Worm (Caenorhabditis elegans): Measurements from ENCODE around the gene mlt-10.
"Not testable (repeated sequence)": the region's sequence is repeated elsewhere in the genome, so short reads cannot be mapped to it uniquely, and the experiment has no call there.

The mlt-10 gene

ce11 chrII:535226-535625 is 11.3 kb upstream of the mlt-10 start, which contains the start of gene T27A1.3:
T27A1.3 (plus strand) TSS chrII:535526.
- not testable (repeated sequence) for TF ChIP-seq med-1 (GFP tag; optimal IDR thresholded peaks at IDR 0.05; ENCODE audit: insufficient read depth); cog-1 (tag; optimal IDR thresholded peaks at IDR 0.05); flt-1 (GFP tag; IDR thresholded peaks at IDR 0.05)

- no peak for TF ChIP-seq ref-1 (GFP tag; conservative IDR thresholded peaks at IDR 0.05)
- no peak for TF ChIP-seq klf-2 (GFP tag; conservative IDR thresholded peaks at IDR 0.05)
- no peak for TF ChIP-seq flt-1 (GFP tag; IDR thresholded peaks at IDR 0.05)
- TF ChIP-seq med-1 (GFP tag; optimal IDR thresholded peaks at IDR 0.05; ENCODE audit: insufficient read depth): no peak
- TF ChIP-seq ztf-23 (GFP tag; IDR thresholded peaks at IDR 0.05): no peak
- no peak for TF ChIP-seq tab-1 (GFP tag; IDR thresholded peaks at IDR 0.05)
- no peak for TF ChIP-seq ztf-29 (GFP tag; IDR thresholded peaks at IDR 0.05)
- no peak for TF ChIP-seq T22C8.4 (GFP tag; IDR thresholded peaks at IDR 0.05)
- no peak for TF ChIP-seq cog-1 (tag; optimal IDR thresholded peaks at IDR 0.05)
Observed at ce11 chrII:536775-537174, 9.7 kb upstream of the mlt-10 start, which contains the start of gene T27A1.2. T27A1.2 (minus strand) TSS chrII:536875.

- 0 out of 2 replicates have a peak, but pooled peaks have one; percentile 14 for TF ChIP-seq flt-1 (GFP tag; IDR thresholded peaks at IDR 0.05)
- no peak for TF ChIP-seq ztf-29 (GFP tag; IDR thresholded peaks at IDR 0.05)
Observed at ce11 chrII:542416-542815, 4.1 kb upstream of the mlt-10 start.

ce11 chrII:549501-549900 is 3.0 kb downstream of the mlt-10 start:
- no peak for TF ChIP-seq ztf-23 (GFP tag; IDR thresholded peaks at IDR 0.05)
- TF ChIP-seq ztf-29 (GFP tag; IDR thresholded peaks at IDR 0.05): no peak
- TF ChIP-seq T22C8.4 (GFP tag; IDR thresholded peaks at IDR 0.05): no peak
- no peak for TF ChIP-seq flt-1 (GFP tag; IDR thresholded peaks at IDR 0.05)
- TF ChIP-seq klf-2 (GFP tag; conservative IDR thresholded peaks at IDR 0.05): no peak
- no peak for TF ChIP-seq cog-1 (tag; optimal IDR thresholded peaks at IDR 0.05)
- no peak for TF ChIP-seq med-1 (GFP tag; optimal IDR thresholded peaks at IDR 0.05; ENCODE audit: insufficient read depth)
- TF ChIP-seq tab-1 (GFP tag; IDR thresholded peaks at IDR 0.05): no peak
- no peak for TF ChIP-seq ref-1 (GFP tag; conservative IDR thresholded peaks at IDR 0.05)

- TF ChIP-seq ztf-29 (GFP tag; IDR thresholded peaks at IDR 0.05) (no peak), klf-2 (GFP tag; conservative IDR thresholded peaks at IDR 0.05) (no peak), tab-1 (GFP tag; IDR thresholded peaks at IDR 0.05) (no peak), ref-1 (GFP tag; conservative IDR thresholded peaks at IDR 0.05) (no peak), med-1 (GFP tag; optimal IDR thresholded peaks at IDR 0.05; ENCODE audit: insufficient read depth) (no peak), ztf-23 (GFP tag; IDR thresholded peaks at IDR 0.05) (no peak), cog-1 (tag; optimal IDR thresholded peaks at IDR 0.05) (no peak), flt-1 (GFP tag; IDR thresholded peaks at IDR 0.05) (no peak), T22C8.4 (GFP tag; IDR thresholded peaks at IDR 0.05) (no peak)
Observed at ce11 chrII:551245-551904, 4.9 kb downstream of the mlt-10 start, which contains the start of gene lips-7. lips-7 (plus strand) TSS chrII:551854.

- TF ChIP-seq ref-1 (GFP tag; conservative IDR thresholded peaks at IDR 0.05): no peak
- TF ChIP-seq T22C8.4 (GFP tag; IDR thresholded peaks at IDR 0.05): peak; percentile 52
Observed at ce11 chrII:555371-555770, 8.9 kb downstream of the mlt-10 start.

ce11 chrII:556185-556584 is 9.7 kb downstream of the mlt-10 start, which contains the start of the genes C09E8.1 and C09E8.6:
C09E8.1 (plus strand) TSS chrII:556485.
C09E8.6 (plus strand) TSS chrII:556497.
- TF ChIP-seq ref-1 (GFP tag; conservative IDR thresholded peaks at IDR 0.05) (no peak), flt-1 (GFP tag; IDR thresholded peaks at IDR 0.05) (no peak), T22C8.4 (GFP tag; IDR thresholded peaks at IDR 0.05) (no peak), klf-2 (GFP tag; conservative IDR thresholded peaks at IDR 0.05) (no peak), ztf-23 (GFP tag; IDR thresholded peaks at IDR 0.05) (no peak), cog-1 (tag; optimal IDR thresholded peaks at IDR 0.05) (no peak), tab-1 (GFP tag; IDR thresholded peaks at IDR 0.05) (no peak), med-1 (GFP tag; optimal IDR thresholded peaks at IDR 0.05; ENCODE audit: insufficient read depth) (no peak), ztf-29 (GFP tag; IDR thresholded peaks at IDR 0.05) (no peak)

- TF ChIP-seq klf-2 (GFP tag; conservative IDR thresholded peaks at IDR 0.05) (no peak), tab-1 (GFP tag; IDR thresholded peaks at IDR 0.05) (no peak), ztf-29 (GFP tag; IDR thresholded peaks at IDR 0.05) (no peak), cog-1 (tag; optimal IDR thresholded peaks at IDR 0.05) (no peak), T22C8.4 (GFP tag; IDR thresholded peaks at IDR 0.05) (no peak), flt-1 (GFP tag; IDR thresholded peaks at IDR 0.05) (no peak), med-1 (GFP tag; optimal IDR thresholded peaks at IDR 0.05; ENCODE audit: insufficient read depth) (no peak)
Observed at ce11 chrII:568776-569175, 22.3 kb downstream of the mlt-10 start, which contains the start of gene W08F4.5. W08F4.5 (minus strand) TSS chrII:568876.

- no peak for TF ChIP-seq cog-1 (tag; optimal IDR thresholded peaks at IDR 0.05)
Observed at ce11 chrII:572010-572409, 25.5 kb downstream of the mlt-10 start, which contains the start of gene mlt-8. mlt-8 (minus strand) TSS chrII:572110.

ce11 chrII:573580-573979 is 27.1 kb downstream of the mlt-10 start:
- TF ChIP-seq ztf-29 (GFP tag; IDR thresholded peaks at IDR 0.05): peak; percentile 32; the same call in 1 of the 2 replicates

- TF ChIP-seq med-1 (GFP tag; optimal IDR thresholded peaks at IDR 0.05; ENCODE audit: insufficient read depth): no peak
Observed at ce11 chrII:574064-574463, 27.6 kb downstream of the mlt-10 start.

All from whole organism, midembryonic.